Fruit fly (Drosophila melanogaster) S2 (cell line): ENCODE data around the gene Pka-R1.

Experiments
- CG8478 ChIP-seq: fragments of >200 bp; optimal IDR thresholded peaks from 2 replicates; lab custom pipeline; 2018
- CTCF ChIP-seq, 2 experiments: fragments of >200 bp; optimal IDR thresholded peaks; 2 replicates each; lab custom pipeline; 2018

DNA sequence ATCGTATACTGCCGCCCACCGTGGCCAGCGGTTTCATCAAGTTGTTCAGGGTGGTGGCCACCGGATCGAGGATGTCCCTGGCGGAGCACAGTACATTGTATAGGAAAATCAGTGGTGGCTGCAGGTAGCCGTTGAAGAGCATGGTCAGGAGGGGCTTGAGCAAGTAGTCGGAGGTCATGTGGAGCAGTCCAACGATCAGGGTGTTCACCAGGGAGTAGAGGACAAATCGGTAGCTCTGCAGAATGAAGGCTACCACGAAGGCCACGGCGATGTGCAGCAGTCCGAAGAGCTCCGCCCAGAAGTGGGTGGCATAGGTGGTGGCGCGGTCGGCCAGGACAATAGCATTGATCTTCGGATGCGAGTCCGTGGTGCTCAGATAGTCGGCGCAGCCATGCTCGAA lies 18.5 kb upstream of the Pka-R1 start:
- TF ChIP-seq CG8478 (lab: Kevin White, UChicago) (no peak), CTCF (optimal IDR thresholded peaks at IDR 0.05; lab: Kevin White, UChicago) (no peak)
